Worm (Caenorhabditis elegans): ENCODE measurements around the gene F33E11.2.

ce11 chrV:281111-281510 lies 16.6 kb upstream of the F33E11.2 start:
- TF ChIP-seq unc-39 (tag; optimal IDR thresholded peaks at IDR 0.05), result no peak
- TF ChIP-seq elt-3 (tag; optimal IDR thresholded peaks at IDR 0.05), result no peak
